Worm (Caenorhabditis elegans): ENCODE results near the gene rps-23.

rps-23 gene

DNA sequence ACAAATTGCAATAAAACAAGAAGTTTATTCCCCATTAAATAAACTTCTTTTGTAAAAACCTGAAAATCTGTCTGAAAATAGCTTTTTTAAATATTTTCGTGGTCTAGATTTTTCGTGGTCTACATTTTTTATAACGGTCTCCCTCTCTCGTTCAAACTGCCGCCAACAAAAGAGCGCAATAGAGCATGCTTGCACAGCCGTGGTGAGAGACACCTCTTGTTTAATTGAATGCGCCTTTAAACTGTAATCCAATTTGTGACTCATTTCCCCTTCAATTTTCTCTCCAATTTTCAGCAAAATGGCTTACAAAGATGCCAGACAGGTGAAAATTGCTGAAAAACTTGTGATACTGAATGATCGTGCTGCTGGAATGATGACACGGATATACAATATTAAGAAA is 13.3 kb upstream of the rps-23 start, which contains the start of gene gex-3 (continued):
- TF ChIP-seq F57C9.4 (tag; optimal IDR thresholded peaks at IDR 0.05) (no peak), dpff-1 (tag; optimal IDR thresholded peaks at IDR 0.05) (no peak), ztf-28 (GFP tag; IDR thresholded peaks at IDR 0.05) (0 out of 2 replicates have a peak, but pooled peaks have one; percentile 56), rcor-1 (GFP tag; IDR thresholded peaks at IDR 0.05) (peak; percentile 74), aptf-2 (GFP tag; conservative IDR thresholded peaks at IDR 0.05) (no peak), zfh-2 (GFP tag; conservative IDR thresholded peaks at IDR 0.05) (no peak), F23B12.7 (tag; optimal IDR thresholded peaks at IDR 0.05; ENCODE audit: insufficient read depth) (peak; percentile 88), ztf-3 (GFP tag; optimal IDR thresholded peaks at IDR 0.05) (no peak), nfyb-1 (GFP tag; IDR thresholded peaks at IDR 0.05) (peak; percentile 69; the same call in 1 of the 2 replicates), die-1 (tag; optimal IDR thresholded peaks at IDR 0.05) (no peak), him-1 (tag; optimal IDR thresholded peaks at IDR 0.05) (no peak), hsf-1 (GFP tag; IDR thresholded peaks at IDR 0.05) (peak; percentile 56; the same call in 1 of the 2 replicates), xnd-1 (tag; optimal IDR thresholded peaks at IDR 0.05) (peak; percentile 62), ceh-27 (GFP tag; optimal IDR thresholded peaks at IDR 0.05) (peak; percentile 81), ets-4 (GFP tag; optimal IDR thresholded peaks at IDR 0.05) (no peak), madf-3 (GFP tag; IDR thresholded peaks at IDR 0.05) (peak; percentile 67; the same call in 1 of the 2 replicates), F49E8.2 (tag; optimal IDR thresholded peaks at IDR 0.05; ENCODE audit: insufficient read depth) (peak; percentile 31), Y67H2A.10 (GFP tag; conservative IDR thresholded peaks at IDR 0.05) (no peak), lag-1 (GFP tag; IDR thresholded peaks at IDR 0.05) (no peak), ccch-3 (GFP tag; optimal IDR thresholded peaks at IDR 0.05) (no peak), ceh-79 (tag; optimal IDR thresholded peaks at IDR 0.05) (no peak), attf-3 (GFP tag; conservative IDR thresholded peaks at IDR 0.05) (peak; percentile 35; the same call in 1 of the 2 replicates), snpc-4 (GFP tag; optimal IDR thresholded peaks at IDR 0.05) (peak; percentile 34), snpc-4 (tag; optimal IDR thresholded peaks at IDR 0.05) (peak in 3 of 4 experiments; percentile 62 to 73 (median 64)), unc-130 (GFP tag; optimal IDR thresholded peaks at IDR 0.05) (no peak), chd-7 (tag; optimal IDR thresholded peaks at IDR 0.05) (no peak), bed-2 (GFP tag; IDR thresholded peaks at IDR 0.05) (no peak), hlh-26 (GFP tag; conservative IDR thresholded peaks at IDR 0.05) (no peak), lsl-1 (GFP tag; optimal IDR thresholded peaks at IDR 0.05) (peak; percentile 82), lin-40 (tag; optimal IDR thresholded peaks at IDR 0.05) (peak; percentile 42), ztf-26 (tag; optimal IDR thresholded peaks at IDR 0.05) (no peak), madf-10 (tag; optimal IDR thresholded peaks at IDR 0.05) (peak; percentile 12), rec-8 (tag; optimal IDR thresholded peaks at IDR 0.05) (no peak), ztf-18 (tag; optimal IDR thresholded peaks at IDR 0.05) (no peak), egl-18 (GFP tag; IDR thresholded peaks at IDR 0.05) (no peak), athp-1 (tag; optimal IDR thresholded peaks at IDR 0.05) (no peak), ztf-6 (GFP tag; IDR thresholded peaks at IDR 0.05) (no peak), ZK185.1 (tag; optimal IDR thresholded peaks at IDR 0.05; ENCODE audit: poor library complexity, severe bottlenecking) (peak; percentile 48), K11D2.4 (GFP tag; IDR thresholded peaks at IDR 0.05) (no peak), fkh-3 (tag; optimal IDR thresholded peaks at IDR 0.05) (no peak), mel-28 (tag; optimal IDR thresholded peaks at IDR 0.05; ENCODE audit: borderline replicate concordance) (no peak), ztf-22 (GFP tag; optimal IDR thresholded peaks at IDR 0.05) (no peak), Y53F4B.3 (GFP tag; IDR thresholded peaks at IDR 0.05) (no peak), F57A8.1 (GFP tag; optimal IDR thresholded peaks at IDR 0.05) (no peak), unc-62 (GFP tag; optimal IDR thresholded peaks at IDR 0.05) (no peak), nhr-120 (GFP tag; IDR thresholded peaks at IDR 0.05) (no peak), repo-1 (tag; optimal IDR thresholded peaks at IDR 0.05) (no peak), tlf-1 (GFP tag; optimal IDR thresholded peaks at IDR 0.05) (peak; percentile 79)

Measured in whole organism, young adult.